Fruit fly (Drosophila melanogaster) whole organism, pupa: Measurements from ENCODE around the gene sina.

ENCODE experiments used
- CG14655 ChIP-seq: fragments of 200-800 bp; sonication (Bioruptor generic); optimal IDR thresholded peaks from 3 replicates; lab custom pipeline; 2017; ENCODE audit warnings: mild to moderate bottlenecking, missing biosample characterization, missing genetic modification reagents, missing genetic modification characterization
- CG34367 ChIP-seq: fragments of 200-800 bp; sonication (Bioruptor generic); optimal IDR thresholded peaks from 2 replicates; lab custom pipeline; 2018; ENCODE audit warnings: missing biosample characterization, mild to moderate bottlenecking, missing genetic modification characterization
- CG4496 ChIP-seq: fragments of 200-800 bp; sonication (Bioruptor generic); IDR thresholded peaks from 3 replicates; pipeline ENCODE4 v1.3.6; 2022; ENCODE audit warnings: missing biosample characterization, missing genetic modification characterization
- EcR ChIP-seq: fragments of 200-800 bp; sonication (Bioruptor generic); optimal IDR thresholded peaks from 3 replicates; lab custom pipeline; 2019; ENCODE audit warnings: missing biosample characterization, missing genetic modification characterization, mild to moderate bottlenecking, moderate library complexity, missing genetic modification reagents
- Pif1B ChIP-seq: fragments of 200-800 bp; sonication (Bioruptor generic); optimal IDR thresholded peaks from 3 replicates; lab custom pipeline; 2016; ENCODE audit warnings: missing biosample characterization, missing genetic modification characterization
- rn ChIP-seq: fragments of 200-800 bp; sonication (Bioruptor generic); IDR thresholded peaks from 2 replicates; pipeline ENCODE4 v1.3.6; 2022; ENCODE audit warnings: missing biosample characterization, missing genetic modification characterization

DNA sequence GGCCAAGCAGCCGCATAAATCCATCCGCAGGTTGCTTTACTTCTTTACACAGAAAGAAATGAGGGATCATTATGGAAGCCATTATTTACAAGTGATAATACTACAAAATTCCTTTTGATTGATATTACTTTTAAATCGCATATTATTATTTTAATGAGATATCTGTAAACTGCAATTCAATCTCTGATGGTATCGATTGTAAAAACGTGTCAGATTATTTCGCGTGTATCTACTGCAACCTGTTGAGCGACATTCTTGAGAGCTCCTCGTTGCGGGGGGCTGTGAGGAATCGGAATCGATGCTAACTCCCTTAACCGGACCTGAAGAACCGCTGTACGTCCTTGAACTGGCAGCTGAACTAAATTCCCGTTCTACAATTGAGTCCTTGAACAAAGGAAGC lies 35.5 kb upstream of the sina start:
- TF ChIP-seq EcR (GFP tag; lab: Kevin White, UChicago) (peak; percentile 97), CG34367 (tag; lab: Kevin White, UChicago) (peak; percentile 96), rn (GFP tag; lab: Robert Waterston, UW) (no peak), CG14655 (peak; percentile 90), CG4496 (GFP tag; lab: Robert Waterston, UW) (peak; percentile 81), Pif1B (GFP tag; lab: Kevin White, UChicago) (peak; percentile 88)
